Worm (Caenorhabditis elegans): ENCODE results near the gene F47B8.5.

The F47B8.5 gene

ce11 chrV:14319101-14319781 lies 8.4 kb downstream of the F47B8.5 start, which contains the start of gene F47B8.13 (continued):
- TF ChIP-seq Y53G8AR.9 (GFP tag; conservative IDR thresholded peaks at IDR 0.05) (no peak), aptf-2 (GFP tag; conservative IDR thresholded peaks at IDR 0.05) (no peak), Y95B8A.8 (GFP tag; IDR thresholded peaks at IDR 0.05) (no peak), F55B11.4 (tag; optimal IDR thresholded peaks at IDR 0.05; ENCODE audit: borderline replicate concordance, insufficient read depth) (no peak), ceh-79 (tag; optimal IDR thresholded peaks at IDR 0.05) (peak; percentile 8), egrh-3 (GFP tag; IDR thresholded peaks at IDR 0.05) (peak; percentile 95), T26A5.8 (tag; optimal IDR thresholded peaks at IDR 0.05) (no peak), dpl-1 (GFP tag; optimal IDR thresholded peaks at IDR 0.05) (no peak), Y56A3A.18 (GFP tag; IDR thresholded peaks at IDR 0.05) (no peak), zfh-2 (GFP tag; conservative IDR thresholded peaks at IDR 0.05) (peak; percentile 95)

DNA sequence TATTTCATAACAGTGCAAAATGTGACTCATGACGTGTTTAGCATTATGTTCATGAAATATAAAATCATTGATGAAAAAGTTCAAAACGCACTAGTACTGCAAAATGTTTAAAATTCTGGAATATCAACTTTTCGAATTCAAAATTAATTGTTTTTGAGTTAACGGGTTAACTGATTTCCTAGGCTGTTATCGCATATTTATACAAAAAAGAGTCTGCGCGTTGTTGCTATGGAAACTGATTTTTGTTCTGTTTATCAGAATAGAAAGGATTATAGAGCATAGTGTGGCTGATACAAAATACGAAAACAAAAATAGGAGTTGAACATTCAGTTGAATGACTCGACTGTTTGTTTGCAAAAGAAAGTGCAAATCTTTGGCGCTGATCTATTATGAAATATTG lies 10.1 kb downstream of the F47B8.5 start:
- TF ChIP-seq sptf-2 (GFP tag; optimal IDR thresholded peaks at IDR 0.05) (no peak), cebp-1 (GFP tag; IDR thresholded peaks at IDR 0.05) (no peak), cebp-1 (tag; optimal IDR thresholded peaks at IDR 0.05) (peak; percentile 1)

- no peak for TF ChIP-seq lin-35 (GFP tag; optimal IDR thresholded peaks at IDR 0.05)
- TF ChIP-seq nhr-179 (tag; optimal IDR thresholded peaks at IDR 0.05) = no peak
Observed at ce11 chrV:14317204-14317603, 10.5 kb downstream of the F47B8.5 start.

DNA sequence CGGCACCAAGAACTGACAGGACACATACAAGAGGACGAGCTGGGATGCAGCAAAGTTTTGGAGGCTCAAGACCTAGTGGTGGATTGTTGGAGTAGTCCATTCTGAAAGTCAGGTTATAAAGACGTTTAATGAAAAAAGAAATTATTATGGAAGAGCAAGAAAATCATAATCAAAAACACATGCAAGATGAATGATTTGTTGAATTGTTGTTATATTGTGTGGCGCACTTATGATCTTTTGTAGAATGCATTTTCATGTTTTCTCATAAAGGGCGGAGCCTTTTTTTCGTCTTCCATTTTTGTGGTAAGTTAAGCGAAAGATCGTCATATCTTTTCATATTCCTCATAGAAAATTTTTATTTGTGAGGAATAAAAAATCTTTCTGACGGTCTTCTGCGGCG lies 11.2 kb downstream of the F47B8.5 start, which contains the start of gene F47B8.2:
F47B8.2 (minus strand) TSS at position 101 of the 400 bp plus-strand sequence.
- TF ChIP-seq F22D6.2 (tag; optimal IDR thresholded peaks at IDR 0.05) (no peak), attf-3 (GFP tag; conservative IDR thresholded peaks at IDR 0.05) (no peak), ekl-4 (GFP tag; IDR thresholded peaks at IDR 0.05) (no peak), T07F8.4 (tag; optimal IDR thresholded peaks at IDR 0.05) (no peak), pha-4 (tag; optimal IDR thresholded peaks at IDR 0.05) (no peak), ZK185.1 (tag; optimal IDR thresholded peaks at IDR 0.05; ENCODE audit: poor library complexity, severe bottlenecking) (no peak), D2030.7 (GFP tag; IDR thresholded peaks at IDR 0.05) (no peak), cebp-1 (GFP tag; IDR thresholded peaks at IDR 0.05) (no peak), cebp-1 (tag; optimal IDR thresholded peaks at IDR 0.05) (no peak), ccch-3 (GFP tag; optimal IDR thresholded peaks at IDR 0.05) (no peak), nhr-27 (tag; optimal IDR thresholded peaks at IDR 0.05) (no peak), madf-8 (GFP tag; conservative IDR thresholded peaks at IDR 0.05) (no peak), dpl-1 (GFP tag; optimal IDR thresholded peaks at IDR 0.05) (no peak), hlh-26 (GFP tag; conservative IDR thresholded peaks at IDR 0.05) (no peak)

ce11 chrV:14314236-14314635 lies 13.4 kb downstream of the F47B8.5 start, which contains the start of gene F47B8.1:
Gene F47B8.1 (minus strand): TSS chrV:14314336.
- no peak for TF ChIP-seq snpc-3.4 (tag; optimal IDR thresholded peaks at IDR 0.05)
- TF ChIP-seq bed-1 (GFP tag; IDR thresholded peaks at IDR 0.05) = no peak
- TF ChIP-seq F49E8.2 (tag; optimal IDR thresholded peaks at IDR 0.05; ENCODE audit: insufficient read depth) = no peak
- no peak for TF ChIP-seq repo-1 (tag; optimal IDR thresholded peaks at IDR 0.05)
- TF ChIP-seq lin-35 (GFP tag; optimal IDR thresholded peaks at IDR 0.05) = no peak
- TF ChIP-seq unc-130 (GFP tag; optimal IDR thresholded peaks at IDR 0.05) = no peak
- TF ChIP-seq lin-26 (GFP tag; IDR thresholded peaks at IDR 0.05) = no peak
- TF ChIP-seq Y95B8A.8 (GFP tag; IDR thresholded peaks at IDR 0.05) = no peak
- no peak for TF ChIP-seq pha-4 (tag; optimal IDR thresholded peaks at IDR 0.05)
- no peak for TF ChIP-seq cebp-2 (GFP tag; IDR thresholded peaks at IDR 0.05)
- no peak for TF ChIP-seq Y53F4B.3 (GFP tag; IDR thresholded peaks at IDR 0.05)
- TF ChIP-seq mxl-1 (tag; optimal IDR thresholded peaks at IDR 0.05) = no peak
- no peak for TF ChIP-seq mel-28 (tag; optimal IDR thresholded peaks at IDR 0.05; ENCODE audit: borderline replicate concordance)
- TF ChIP-seq dpl-1 (GFP tag; optimal IDR thresholded peaks at IDR 0.05) = no peak
- TF ChIP-seq pbrm-1 (GFP tag; IDR thresholded peaks at IDR 0.05) = no peak
- no peak for TF ChIP-seq rcor-1 (GFP tag; IDR thresholded peaks at IDR 0.05)
- no peak for TF ChIP-seq him-1 (tag; optimal IDR thresholded peaks at IDR 0.05)
